Worm (Caenorhabditis elegans) whole organism, L3 larva: ENCODE results near the gene rpb-6.

ENCODE experiments used
- aly-2 ChIP-seq: fragments of 150-350 bp; optimal IDR thresholded peaks from 2 replicates; lab custom pipeline; 2014; ENCODE audit warnings: missing biosample characterization, missing genetic modification characterization
- ceh-82 ChIP-seq: fragments of 150-350 bp; optimal IDR thresholded peaks from 2 replicates; lab custom pipeline; 2014; ENCODE audit warnings: missing biosample characterization, missing genetic modification characterization
- elt-2 ChIP-seq: sonication (generic microtip); optimal IDR thresholded peaks from 2 replicates; lab custom pipeline; 2016; ENCODE audit warnings: missing genetic modification reagents, mild to moderate bottlenecking, missing genetic modification characterization, missing compliant biosample characterization
- jun-1 ChIP-seq: fragments of 150-350 bp; optimal IDR thresholded peaks from 2 replicates; lab custom pipeline; 2014; ENCODE audit warnings: missing biosample characterization, missing genetic modification reagents, missing genetic modification characterization
- pha-4 ChIP-seq: fragments of 150-350 bp; optimal IDR thresholded peaks from 2 replicates; lab custom pipeline; 2014; ENCODE audit warnings: missing biosample characterization, missing genetic modification reagents, missing genetic modification characterization
- unc-62 ChIP-seq: fragments of 150-350 bp; sonication (generic microtip); optimal IDR thresholded peaks from 4 replicates; lab custom pipeline; 2014; ENCODE audit warnings: missing biosample characterization, missing genetic modification reagents, missing genetic modification characterization

DNA sequence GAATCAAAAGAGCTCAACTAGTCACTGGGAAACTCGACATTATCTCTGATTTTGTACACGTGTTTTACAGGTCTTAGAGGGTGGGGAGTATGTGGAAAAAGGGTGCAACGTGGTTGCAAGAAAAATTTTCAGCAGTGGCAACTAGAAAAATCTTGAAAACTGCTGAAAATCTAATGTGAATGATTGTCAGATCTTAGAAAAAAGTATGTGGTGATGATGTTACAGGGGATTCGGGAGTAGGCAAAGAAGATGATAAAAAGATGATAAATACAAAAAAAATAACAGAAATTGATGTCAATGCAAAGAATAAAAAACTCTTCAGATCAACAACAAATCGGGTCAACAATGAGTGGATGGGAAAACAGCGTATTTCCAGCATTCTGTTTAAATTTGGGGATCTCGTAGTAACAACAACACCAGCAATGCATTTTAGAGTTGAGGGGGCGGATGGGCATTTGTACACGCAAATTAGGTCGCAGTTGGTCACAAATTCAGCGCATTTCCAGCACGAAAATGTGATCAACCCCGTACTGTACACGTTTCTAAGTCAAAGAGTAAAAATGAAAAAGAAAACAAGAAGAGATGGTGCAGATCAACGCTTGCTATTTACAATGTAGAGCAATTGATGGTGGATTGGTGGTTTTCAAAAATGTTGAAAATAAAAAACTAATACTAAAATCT is 35.6 kb upstream of the rpb-6 start:
- TF ChIP-seq unc-62 (GFP tag; lab: Kevin White, UChicago) = no peak
- TF ChIP-seq ceh-82 (tag; lab: Kevin White, UChicago) = no peak
- peak; percentile 9 for TF ChIP-seq jun-1
- peak; percentile 27 for TF ChIP-seq pha-4 (tag; lab: Kevin White, UChicago)
- TF ChIP-seq elt-2 (tag; lab: Kevin White, UChicago) = no peak
- no peak for TF ChIP-seq aly-2
